Fruit fly (Drosophila melanogaster) whole organism, embryonic: Measurements from ENCODE around the gene CG7789.

ENCODE experiments used
- B-H2 ChIP-seq: fragments of 200-800 bp; sonication (Bioruptor generic); optimal IDR thresholded peaks from 2 replicates; lab custom pipeline; 2018; ENCODE audit warnings: missing biosample characterization, mild to moderate bottlenecking, missing genetic modification characterization
- Bgb ChIP-seq: fragments of 200-800 bp; sonication (Bioruptor generic); IDR thresholded peaks from 2 replicates; pipeline ENCODE4 v1.3.6; 2022; ENCODE audit warnings: missing biosample characterization, missing genetic modification characterization; ENCODE audit not compliant: partially characterized antibody
- Blimp-1 ChIP-seq: fragments of 200-800 bp; sonication (Bioruptor generic); optimal IDR thresholded peaks from 3 replicates; lab custom pipeline; 2018; ENCODE audit warnings: missing biosample characterization, missing genetic modification characterization, mild to moderate bottlenecking, moderate library complexity, missing genetic modification reagents
- C15 ChIP-seq: fragments of 200-800 bp; sonication (Bioruptor generic); IDR thresholded peaks from 3 replicates; pipeline ENCODE4 v1.3.6; 2022; ENCODE audit warnings: missing biosample characterization, missing genetic modification characterization
- CG10462 ChIP-seq: fragments of 200-800 bp; sonication (Bioruptor generic); optimal IDR thresholded peaks from 2 replicates; lab custom pipeline; 2016; ENCODE audit warnings: missing biosample characterization, missing genetic modification characterization
- CG14667 ChIP-seq: fragments of 200-800 bp; sonication (Bioruptor generic); IDR thresholded peaks from 2 replicates; pipeline ENCODE4 v1.3.6; 2022; ENCODE audit warnings: missing biosample characterization, missing genetic modification characterization
- CG1529 ChIP-seq: fragments of 200-800 bp; sonication (Bioruptor generic); optimal IDR thresholded peaks from 3 replicates; lab custom pipeline; 2018; ENCODE audit warnings: missing biosample characterization, missing genetic modification characterization
- CG1647 ChIP-seq: fragments of 200-800 bp; sonication (Bioruptor generic); optimal IDR thresholded peaks from 3 replicates; lab custom pipeline; 2016; ENCODE audit warnings: missing biosample characterization, missing genetic modification characterization
- CG16813 ChIP-seq: fragments of 200-800 bp; sonication (Bioruptor generic); IDR thresholded peaks from 3 replicates; pipeline ENCODE4 v1.3.6; 2022; ENCODE audit warnings: missing biosample characterization, missing genetic modification characterization; ENCODE audit not compliant: partially characterized antibody
- CG16863 ChIP-seq: fragments of 200-800 bp; sonication (Bioruptor generic); optimal IDR thresholded peaks from 3 replicates; lab custom pipeline; 2016; ENCODE audit warnings: missing biosample characterization, missing genetic modification characterization
- CG17361 ChIP-seq: fragments of 200-800 bp; sonication (Bioruptor generic); IDR thresholded peaks from 3 replicates; pipeline ENCODE4 v1.3.6; 2022; ENCODE audit warnings: missing biosample characterization, missing genetic modification characterization
- CG17912 ChIP-seq: fragments of 200-800 bp; sonication (Bioruptor generic); optimal IDR thresholded peaks from 2 replicates; lab custom pipeline; 2018; ENCODE audit warnings: missing biosample characterization, mild to moderate bottlenecking, missing genetic modification characterization
- CG2120 ChIP-seq: fragments of 200-800 bp; sonication (Bioruptor generic); optimal IDR thresholded peaks from 3 replicates; lab custom pipeline; 2016; ENCODE audit warnings: missing biosample characterization, missing genetic modification characterization
- CG30431 ChIP-seq: fragments of 200-800 bp; sonication (Bioruptor generic); optimal IDR thresholded peaks from 2 replicates; lab custom pipeline; 2017; ENCODE audit warnings: missing biosample characterization, missing genetic modification characterization
- CG32772 ChIP-seq: fragments of 200-800 bp; sonication (Bioruptor generic); IDR thresholded peaks from 2 replicates; pipeline ENCODE4 v1.3.6; 2022; ENCODE audit warnings: missing biosample characterization, missing genetic modification characterization
- CG3407 ChIP-seq: fragments of 200-800 bp; sonication (Bioruptor generic); optimal IDR thresholded peaks from 2 replicates; lab custom pipeline; 2018; ENCODE audit warnings: missing biosample characterization, mild to moderate bottlenecking, missing genetic modification characterization
- CG34224 ChIP-seq: fragments of 200-800 bp; sonication (Bioruptor generic); IDR thresholded peaks from 3 replicates; pipeline ENCODE4 v1.3.6; 2022; ENCODE audit warnings: missing biosample characterization, missing genetic modification characterization; ENCODE audit not compliant: partially characterized antibody
- CG34422 ChIP-seq: fragments of 200-800 bp; sonication (Bioruptor generic); IDR thresholded peaks from 3 replicates; pipeline ENCODE4 v1.3.6; 2022; ENCODE audit warnings: missing biosample characterization, missing genetic modification characterization
- CG3838 ChIP-seq: fragments of 200-800 bp; sonication (Bioruptor generic); optimal IDR thresholded peaks from 3 replicates; lab custom pipeline; 2016; ENCODE audit warnings: missing biosample characterization, missing genetic modification characterization
- CG4282 ChIP-seq: fragments of 200-800 bp; sonication (Bioruptor generic); optimal IDR thresholded peaks from 2 replicates; lab custom pipeline; 2016; ENCODE audit warnings: missing biosample characterization, missing genetic modification characterization
- CG4404 ChIP-seq: fragments of 200-800 bp; sonication (Bioruptor generic); IDR thresholded peaks from 2 replicates; pipeline ENCODE4 v1.3.6; 2022; ENCODE audit warnings: missing biosample characterization, missing genetic modification characterization
- CG4854 ChIP-seq: fragments of 200-800 bp; sonication (Bioruptor generic); optimal IDR thresholded peaks from 2 replicates; lab custom pipeline; 2016; ENCODE audit warnings: missing biosample characterization, missing genetic modification characterization, inconsistent platforms
- CG8290 ChIP-seq, 3 experiments: fragments of 200-800 bp; sonication (Bioruptor generic); optimal IDR thresholded peaks; 2 replicates each; lab custom pipeline; 2016 to 2019; ENCODE audit warnings: missing biosample characterization in 3 of 3, missing genetic modification characterization in 3 of 3, mild to moderate bottlenecking in 2 of 3, moderate library complexity in 1 of 3
- CG8924 ChIP-seq: fragments of 200-800 bp; optimal IDR thresholded peaks from 3 replicates; lab custom pipeline; 2019; ENCODE audit warnings: missing biosample characterization, mild to moderate bottlenecking, missing genetic modification characterization, moderate library complexity
- CG9609 ChIP-seq: fragments of 200-800 bp; sonication (Bioruptor generic); optimal IDR thresholded peaks from 3 replicates; lab custom pipeline; 2016; ENCODE audit warnings: missing biosample characterization, missing genetic modification characterization
- Camta ChIP-seq: fragments of 200-800 bp; sonication (Bioruptor generic); optimal IDR thresholded peaks from 2 replicates; lab custom pipeline; 2016; ENCODE audit warnings: missing biosample characterization, missing genetic modification characterization
- E2f1 ChIP-seq: fragments of 200-800 bp; sonication (Bioruptor generic); IDR thresholded peaks from 2 replicates; pipeline ENCODE4 v1.3.6; 2022; ENCODE audit warnings: missing biosample characterization, missing genetic modification characterization
- Gsc ChIP-seq: fragments of 200-800 bp; sonication (Bioruptor generic); IDR thresholded peaks from 2 replicates; pipeline ENCODE4 v1.3.6; 2022; ENCODE audit warnings: missing biosample characterization, missing genetic modification characterization
- HLHmδ ChIP-seq: fragments of 200-800 bp; sonication (Bioruptor generic); optimal IDR thresholded peaks from 2 replicates; lab custom pipeline; 2018; ENCODE audit warnings: missing biosample characterization, mild to moderate bottlenecking, missing genetic modification characterization, moderate library complexity
- Lpt ChIP-seq: fragments of >200 bp; optimal IDR thresholded peaks from 2 replicates; lab custom pipeline; 2018; ENCODE audit warnings: missing biosample characterization, missing genetic modification characterization
- Pdp1 ChIP-seq, 2 experiments: fragments of 200-800 bp; sonication (Bioruptor generic); optimal IDR thresholded peaks; 3 replicates each; lab custom pipeline; 2016; ENCODE audit warnings: missing biosample characterization in 2 of 2, missing genetic modification characterization in 2 of 2, mild to moderate bottlenecking in 1 of 2, moderate library complexity in 1 of 2
- Rfx ChIP-seq: fragments of 200-800 bp; sonication (Bioruptor generic); IDR thresholded peaks from 2 replicates; pipeline ENCODE4 v1.3.6; 2022; ENCODE audit warnings: missing biosample characterization, missing genetic modification characterization
- Scr ChIP-seq: fragments of 200-800 bp; sonication (Bioruptor generic); IDR thresholded peaks from 2 replicates; pipeline ENCODE4 v1.3.6; 2022; ENCODE audit warnings: missing biosample characterization, missing genetic modification characterization; ENCODE audit not compliant: partially characterized antibody
- Stat92E ChIP-seq, 3 experiments: fragments of >200 bp in 2 of 3; fragments of 200-800 bp in 1 of 3; sonication (Bioruptor generic) in 1 of 3; optimal IDR thresholded peaks; 2 replicates each; lab custom pipeline; 2017 to 2019; ENCODE audit warnings: missing biosample characterization in 3 of 3, missing genetic modification characterization in 3 of 3, mild to moderate bottlenecking in 1 of 3, moderate library complexity in 1 of 3
- Vsx1 ChIP-seq: fragments of 200-800 bp; sonication (Bioruptor generic); optimal IDR thresholded peaks from 2 replicates; lab custom pipeline; 2017; ENCODE audit warnings: missing biosample characterization, mild to moderate bottlenecking, missing genetic modification characterization, missing genetic modification reagents
- ase ChIP-seq: fragments of 200-800 bp; sonication (Bioruptor generic); IDR thresholded peaks from 3 replicates; pipeline ENCODE4 v1.3.6; 2022; ENCODE audit warnings: missing biosample characterization, missing genetic modification characterization
- caup ChIP-seq: fragments of 200-800 bp; sonication (Bioruptor generic); optimal IDR thresholded peaks from 3 replicates; lab custom pipeline; 2017; ENCODE audit warnings: missing biosample characterization, mild to moderate bottlenecking, missing genetic modification characterization, moderate library complexity; ENCODE audit not compliant: severe bottlenecking
- emc ChIP-seq: fragments of 200-800 bp; sonication (Bioruptor generic); optimal IDR thresholded peaks from 2 replicates; lab custom pipeline; 2016; ENCODE audit warnings: missing biosample characterization, missing genetic modification characterization
- gcm ChIP-seq: fragments of 200-800 bp; sonication (Bioruptor generic); optimal IDR thresholded peaks from 2 replicates; lab custom pipeline; 2019; ENCODE audit warnings: missing biosample characterization, mild to moderate bottlenecking, missing genetic modification characterization, moderate library complexity
- grau ChIP-seq: fragments of 200-800 bp; optimal IDR thresholded peaks from 3 replicates; lab custom pipeline; 2019; ENCODE audit warnings: missing biosample characterization, mild to moderate bottlenecking, missing genetic modification characterization, moderate library complexity
- hkb ChIP-seq, 2 experiments: fragments of 200-800 bp in 1 of 2; fragments of >200 bp in 1 of 2; sonication (Bioruptor generic) in 1 of 2; IDR thresholded peaks in 1 of 2; optimal IDR thresholded peaks in 1 of 2; 2 replicates each; pipeline versions ENCODE4 v1.3.6 to Lab custom; 2017 to 2022; ENCODE audit warnings: missing biosample characterization in 1 of 2, missing genetic modification characterization in 1 of 2
- maf-S ChIP-seq: fragments of 200-800 bp; sonication (Bioruptor generic); optimal IDR thresholded peaks from 2 replicates; lab custom pipeline; 2016; ENCODE audit warnings: missing biosample characterization, missing genetic modification characterization
- nerfin-1 ChIP-seq: fragments of 200-800 bp; sonication (Bioruptor generic); optimal IDR thresholded peaks from 3 replicates; lab custom pipeline; 2019; ENCODE audit warnings: missing biosample characterization, mild to moderate bottlenecking, missing genetic modification characterization, moderate library complexity
- odd ChIP-seq: fragments of 200-800 bp; sonication (Bioruptor generic); optimal IDR thresholded peaks from 2 replicates; lab custom pipeline; 2017; ENCODE audit warnings: missing biosample characterization, mild to moderate bottlenecking, missing genetic modification characterization
- otp ChIP-seq: fragments of 200-800 bp; sonication (Bioruptor generic); IDR thresholded peaks from 3 replicates; pipeline ENCODE4, ENCODE4 v1.3.6; 2022; ENCODE audit warnings: missing biosample characterization, missing genetic modification characterization
- pho ChIP-seq: fragments of 200-800 bp; sonication (Bioruptor generic); optimal IDR thresholded peaks from 2 replicates; lab custom pipeline; 2016; ENCODE audit warnings: missing biosample characterization, missing genetic modification characterization
- slou ChIP-seq: fragments of 200-800 bp; sonication (Bioruptor generic); optimal IDR thresholded peaks from 3 replicates; lab custom pipeline; 2016; ENCODE audit warnings: missing biosample characterization, missing genetic modification characterization
- trh ChIP-seq: fragments of 200-800 bp; sonication (Bioruptor generic); optimal IDR thresholded peaks from 2 replicates; lab custom pipeline; 2016; ENCODE audit warnings: missing biosample characterization, missing genetic modification characterization
- z ChIP-seq: fragments of 200-800 bp; sonication (Bioruptor generic); IDR thresholded peaks from 3 replicates; pipeline ENCODE4 v1.3.6; 2022; ENCODE audit warnings: missing biosample characterization, missing genetic modification characterization

Gene CG7789

dm6 chr3R:29773833-29774324 lies 29.1 kb upstream of the CG7789 start (continued):
- TF ChIP-seq hkb (optimal IDR thresholded peaks at IDR 0.05; lab: Kevin White, UChicago): no peak
- TF ChIP-seq hkb (GFP tag; IDR thresholded peaks at IDR 0.05; lab: Robert Waterston, UW): peak; percentile 77
- TF ChIP-seq C15 (GFP tag; lab: Robert Waterston, UW): 0 out of 3 replicates have a peak, but pooled peaks have one; percentile 18
- TF ChIP-seq CG14667: peak; percentile 57
- 0 out of 3 replicates have a peak, but pooled peaks have one; percentile 30 for TF ChIP-seq otp (GFP tag; lab: Robert Waterston, UW)
- no peak for TF ChIP-seq HLHmδ (GFP tag; lab: Kevin White, UChicago)
- TF ChIP-seq CG9609: peak; percentile 76
- peak; percentile 60 for TF ChIP-seq caup (GFP tag; lab: Kevin White, UChicago)
- TF ChIP-seq Stat92E (GFP tag; optimal IDR thresholded peaks at IDR 0.05; lab: Kevin White, UChicago): no peak
- TF ChIP-seq CG30431 (GFP tag; lab: Kevin White, UChicago): peak; percentile 59
- no peak for TF ChIP-seq nerfin-1
- peak; percentile 89 for TF ChIP-seq Rfx
- TF ChIP-seq CG2120 (GFP tag; lab: Kevin White, UChicago): peak; percentile 92
- no peak for TF ChIP-seq CG16813 (GFP tag; lab: Robert Waterston, UW)
- TF ChIP-seq CG8290 (GFP tag; optimal IDR thresholded peaks at IDR 0.05; lab: Kevin White, UChicago): peak; percentile 28
- peak in 1 of 2 experiments; percentile 70 for TF ChIP-seq CG8290 (tag; optimal IDR thresholded peaks at IDR 0.05; lab: Kevin White, UChicago)
- TF ChIP-seq Blimp-1 (GFP tag; lab: Kevin White, UChicago): peak; percentile 37
- TF ChIP-seq odd (GFP tag; lab: Kevin White, UChicago): peak; percentile 61
- TF ChIP-seq grau (tag; lab: Kevin White, UChicago): peak; percentile 87
- TF ChIP-seq slou (GFP tag; lab: Kevin White, UChicago): peak; percentile 64
- no peak for TF ChIP-seq Vsx1
- TF ChIP-seq CG17361 (GFP tag; lab: Robert Waterston, UW): peak; percentile 80
- TF ChIP-seq CG3838 (GFP tag; lab: Kevin White, UChicago): no peak
- TF ChIP-seq E2f1: peak; percentile 63; the same call in 1 of the 2 replicates
- TF ChIP-seq pho (GFP tag; lab: Kevin White, UChicago): peak; percentile 86
- TF ChIP-seq CG4404: peak; percentile 74
- TF ChIP-seq Camta (GFP tag; lab: Kevin White, UChicago): peak; percentile 45
- TF ChIP-seq maf-S (GFP tag; lab: Kevin White, UChicago): peak; percentile 71
- peak; percentile 64 for TF ChIP-seq B-H2
- TF ChIP-seq CG1529 (GFP tag; lab: Kevin White, UChicago): peak; percentile 32
- peak; percentile 56 for TF ChIP-seq CG4854
- TF ChIP-seq Gsc (GFP tag; lab: Robert Waterston, UW): no peak
- no peak for TF ChIP-seq Scr (GFP tag; lab: Robert Waterston, UW)
- TF ChIP-seq CG1647 (GFP tag; lab: Kevin White, UChicago): peak; percentile 57
- peak; percentile 27 for TF ChIP-seq trh (GFP tag; lab: Kevin White, UChicago)
- peak; percentile 68 for TF ChIP-seq emc (GFP tag; lab: Kevin White, UChicago)
- TF ChIP-seq Pdp1 (GFP tag; optimal IDR thresholded peaks at IDR 0.05; lab: Kevin White, UChicago): peak; percentile 65 to 70
- no peak for TF ChIP-seq CG34224 (GFP tag; lab: Robert Waterston, UW)
- TF ChIP-seq ase: no peak
- TF ChIP-seq CG10462: peak; percentile 32
- no peak for TF ChIP-seq z (GFP tag; lab: Robert Waterston, UW)
- no peak for TF ChIP-seq gcm (GFP tag; lab: Kevin White, UChicago)
- TF ChIP-seq CG34422 (GFP tag; lab: Robert Waterston, UW): no peak
- TF ChIP-seq CG4282 (GFP tag; lab: Kevin White, UChicago): peak; percentile 57
- TF ChIP-seq Bgb: no peak
- peak; percentile 52 for TF ChIP-seq CG8924 (tag; lab: Kevin White, UChicago)
- TF ChIP-seq Lpt (GFP tag; lab: Kevin White, UChicago): no peak
- no peak for TF ChIP-seq CG17912 (GFP tag; lab: Kevin White, UChicago)
- TF ChIP-seq CG3407: peak; percentile 18
- TF ChIP-seq CG16863: peak; percentile 68
- TF ChIP-seq CG32772 (GFP tag; lab: Robert Waterston, UW): peak; percentile 57
